Fruit fly (Drosophila melanogaster) whole organism, prepupa: Measurements from ENCODE around the gene Exn.

Source experiments
- CG10669 ChIP-seq: fragments of 200-800 bp; sonication (Bioruptor generic); optimal IDR thresholded peaks from 3 replicates; lab custom pipeline; 2018; ENCODE audit warnings: missing biosample characterization, mild to moderate bottlenecking, missing genetic modification characterization, moderate library complexity
- CG15336 ChIP-seq: fragments of 200-800 bp; sonication (Bioruptor generic); IDR thresholded peaks from 2 replicates; pipeline ENCODE4 v1.3.6; 2022; ENCODE audit warnings: missing biosample characterization, missing genetic modification characterization
- CG32006 ChIP-seq: fragments of 200-800 bp; sonication (Bioruptor generic); optimal IDR thresholded peaks from 3 replicates; lab custom pipeline; 2017; ENCODE audit warnings: missing biosample characterization, mild to moderate bottlenecking, missing genetic modification characterization
- CG34406 ChIP-seq: fragments of 200-800 bp; sonication (Bioruptor generic); optimal IDR thresholded peaks from 3 replicates; lab custom pipeline; 2016; ENCODE audit warnings: missing biosample characterization, missing genetic modification characterization
- CG6854 ChIP-seq: fragments of 200-800 bp; sonication (Bioruptor generic); optimal IDR thresholded peaks from 2 replicates; lab custom pipeline; 2017; ENCODE audit warnings: missing biosample characterization, mild to moderate bottlenecking, missing genetic modification characterization
- Eip78C ChIP-seq: fragments of 200-800 bp; sonication (Bioruptor generic); peaks from one replicate; lab custom pipeline; 2016; ENCODE audit warnings: missing biosample characterization, missing genetic modification characterization
- Gug ChIP-seq: fragments of 200-800 bp; sonication (Bioruptor generic); IDR thresholded peaks from 2 replicates; pipeline ENCODE4 v1.3.6; 2022; ENCODE audit warnings: missing biosample characterization, missing genetic modification characterization
- Sox14 ChIP-seq: fragments of 200-800 bp; sonication (Bioruptor generic); optimal IDR thresholded peaks from 3 replicates; lab custom pipeline; 2016; ENCODE audit warnings: missing biosample characterization, missing genetic modification characterization
- dsx ChIP-seq: fragments of 200-800 bp; optimal IDR thresholded peaks from 3 replicates; lab custom pipeline; 2019; ENCODE audit warnings: missing biosample characterization, mild to moderate bottlenecking, missing genetic modification characterization, moderate library complexity; ENCODE audit not compliant: poor library complexity, severe bottlenecking

DNA sequence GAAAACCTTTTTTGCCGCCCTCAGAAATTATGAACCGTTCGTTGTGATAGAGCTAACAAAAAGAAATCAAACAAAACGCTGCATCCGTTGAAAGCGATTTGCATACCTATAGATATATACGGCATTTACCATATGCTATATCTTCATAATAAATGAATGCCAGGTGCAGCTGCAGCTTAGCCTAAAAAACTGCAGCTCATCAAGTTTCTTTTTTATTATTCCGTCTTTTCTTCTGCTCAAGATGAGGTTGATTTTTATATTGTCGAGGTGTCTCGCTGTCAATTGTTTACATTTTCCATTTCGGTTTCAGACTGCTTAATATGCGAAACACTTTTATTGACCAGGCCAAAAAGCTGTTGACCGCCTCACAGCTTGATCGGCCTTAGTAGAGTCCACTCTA lies 8.6 kb downstream of the Exn start:
- TF ChIP-seq CG10669 (GFP tag; lab: Kevin White, UChicago) (no peak), Eip78C (GFP tag; lab: Kevin White, UChicago) (no peak), CG15336 (no peak), CG6854 (GFP tag; lab: Kevin White, UChicago) (no peak), dsx (GFP tag; lab: Kevin White, UChicago) (no peak), Sox14 (GFP tag; lab: Kevin White, UChicago) (no peak), Gug (GFP tag; lab: Robert Waterston, UW) (no peak), CG32006 (GFP tag; lab: Kevin White, UChicago) (no peak), CG34406 (GFP tag; lab: Kevin White, UChicago) (no peak)
